Worm (Caenorhabditis elegans) whole organism, early embryonic: ENCODE measurements around the gene col-132.

Experiments used
- B0310.2 ChIP-seq: sonication (generic microtip); optimal IDR thresholded peaks from 2 replicates; lab custom pipeline; 2016; ENCODE audit warnings: mild to moderate bottlenecking, missing genetic modification characterization, missing compliant biosample characterization
- F13C5.2 ChIP-seq: sonication (generic microtip); optimal IDR thresholded peaks from 2 replicates; lab custom pipeline; 2017; ENCODE audit warnings: mild to moderate bottlenecking, missing genetic modification characterization, inconsistent platforms, missing compliant biosample characterization
- aly-1 ChIP-seq: sonication (generic microtip); optimal IDR thresholded peaks from 2 replicates; lab custom pipeline; 2016; ENCODE audit warnings: missing genetic modification characterization, missing compliant biosample characterization
- ama-1 ChIP-seq: fragments of 150-350 bp; optimal IDR thresholded peaks from 2 replicates; lab custom pipeline; 2014
- ceh-13 ChIP-seq: fragments of 200-800 bp; sonication (Bioruptor generic); optimal IDR thresholded peaks from 2 replicates; lab custom pipeline; 2018; ENCODE audit warnings: mild to moderate bottlenecking, missing genetic modification characterization, missing compliant biosample characterization
- ceh-36 ChIP-seq: sonication (generic microtip); optimal IDR thresholded peaks from 2 replicates; lab custom pipeline; 2016; ENCODE audit warnings: missing genetic modification characterization, inconsistent platforms, missing compliant biosample characterization
- ets-7 ChIP-seq: sonication (generic microtip); optimal IDR thresholded peaks from 2 replicates; lab custom pipeline; 2016; ENCODE audit warnings: missing genotype, missing genetic modification characterization, missing compliant biosample characterization
- flt-1 ChIP-seq: fragments of 200-800 bp; sonication (Bioruptor generic); IDR thresholded peaks from 2 replicates; pipeline ENCODE4 v1.3.6; 2022; ENCODE audit warnings: missing genetic modification characterization, missing compliant biosample characterization
- hmbx-1 ChIP-seq: sonication (generic microtip); optimal IDR thresholded peaks from 2 replicates; lab custom pipeline; 2016; ENCODE audit warnings: mild to moderate bottlenecking, missing genetic modification characterization, missing compliant biosample characterization
- hmg-4 ChIP-seq: fragments of 200-800 bp; sonication (Bioruptor generic); optimal IDR thresholded peaks from 2 replicates; lab custom pipeline; 2018; ENCODE audit warnings: mild to moderate bottlenecking, missing genetic modification characterization, missing compliant biosample characterization
- hnd-1 ChIP-seq: sonication (generic microtip); optimal IDR thresholded peaks from 2 replicates; lab custom pipeline; 2016; ENCODE audit warnings: missing genetic modification characterization, missing compliant biosample characterization
- pes-1 ChIP-seq: fragments of 200-800 bp; sonication (Bioruptor generic); IDR thresholded peaks from 2 replicates; pipeline ENCODE4 v1.3.6; 2022; ENCODE audit warnings: missing genetic modification reagents, missing genetic modification characterization, missing compliant biosample characterization
- scrt-1 ChIP-seq: fragments of 200-800 bp; sonication (Bioruptor generic); IDR thresholded peaks from 2 replicates; pipeline ENCODE4 v1.3.6; 2022; ENCODE audit warnings: missing genetic modification characterization, missing compliant biosample characterization
- sea-1 ChIP-seq: fragments of 200-800 bp; sonication (Bioruptor generic); conservative IDR thresholded peaks from 2 replicates; pipeline ENCODE4 v1.3.6; 2022; ENCODE audit warnings: missing genetic modification characterization, missing compliant biosample characterization
- tbx-11 ChIP-seq: fragments of 200-800 bp; sonication (Bioruptor generic); IDR thresholded peaks from 2 replicates; pipeline ENCODE4 v1.3.6; 2022; ENCODE audit warnings: missing genetic modification characterization, missing compliant biosample characterization
- tbx-37 ChIP-seq: fragments of 200-800 bp; sonication (Bioruptor generic); conservative IDR thresholded peaks from 2 replicates; pipeline ENCODE4 v1.3.6; 2022; ENCODE audit warnings: missing genetic modification reagents, missing genetic modification characterization, missing compliant biosample characterization
- tra-4 ChIP-seq: sonication (generic microtip); optimal IDR thresholded peaks from 2 replicates; lab custom pipeline; 2017; ENCODE audit warnings: missing genetic modification characterization, missing compliant biosample characterization

col-132 gene

DNA sequence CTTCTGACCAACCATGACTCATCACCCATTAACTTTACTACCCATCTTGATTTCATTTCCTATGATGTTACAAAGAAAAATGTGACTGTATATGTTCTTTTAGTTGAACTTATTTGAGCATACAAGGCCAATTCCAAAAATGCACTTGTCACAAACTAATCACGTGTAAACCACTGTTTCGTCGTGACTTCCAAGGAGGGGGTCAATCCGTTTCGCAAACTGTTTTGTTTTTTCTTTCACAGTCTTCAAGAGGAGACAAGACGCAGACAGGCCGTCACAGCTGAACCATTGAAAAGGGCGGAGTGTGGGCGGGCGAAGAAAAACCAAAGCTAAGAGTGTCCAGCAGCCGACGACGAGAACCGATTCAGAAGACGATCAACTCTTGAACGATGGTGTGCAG, 11.7 kb downstream of the col-132 start, which contains the start of gene C39E9.8:
Gene C39E9.8, plus strand, starts transcription at position 328 of the 400 bp plus-strand sequence.
- TF ChIP-seq flt-1 (GFP tag; lab: Robert Waterston, UW) (no peak), pes-1 (GFP tag; lab: Robert Waterston, UW) (no peak), ceh-13 (GFP tag; lab: Kevin White, UChicago) (no peak), hmbx-1 (tag; lab: Kevin White, UChicago) (no peak), ama-1 (lab: Kevin White, UChicago) (no peak), hmg-4 (no peak), sea-1 (GFP tag; lab: Robert Waterston, UW) (no peak), ets-7 (tag; lab: Kevin White, UChicago) (no peak), hnd-1 (no peak), tra-4 (no peak), aly-1 (tag; lab: Kevin White, UChicago) (no peak), ceh-36 (tag; lab: Kevin White, UChicago) (no peak), tbx-37 (no peak), tbx-11 (GFP tag; lab: Robert Waterston, UW) (no peak), F13C5.2 (tag; lab: Kevin White, UChicago) (no peak), scrt-1 (GFP tag; lab: Robert Waterston, UW) (no peak)

- TF ChIP-seq F13C5.2 (tag; lab: Kevin White, UChicago) (no peak), scrt-1 (GFP tag; lab: Robert Waterston, UW) (no peak), tbx-37 (no peak), ama-1 (lab: Kevin White, UChicago) (no peak), hnd-1 (no peak), aly-1 (tag; lab: Kevin White, UChicago) (no peak), tra-4 (no peak), B0310.2 (no peak), pes-1 (GFP tag; lab: Robert Waterston, UW) (no peak), ceh-13 (GFP tag; lab: Kevin White, UChicago) (no peak), flt-1 (GFP tag; lab: Robert Waterston, UW) (no peak), ceh-36 (tag; lab: Kevin White, UChicago) (no peak), sea-1 (GFP tag; lab: Robert Waterston, UW) (no peak), hmg-4 (no peak), hmbx-1 (tag; lab: Kevin White, UChicago) (no peak), ets-7 (tag; lab: Kevin White, UChicago) (no peak), tbx-11 (GFP tag; lab: Robert Waterston, UW) (no peak)
Observed at ce11 chrIV:13078342-13078741, 12.5 kb downstream of the col-132 start.

DNA sequence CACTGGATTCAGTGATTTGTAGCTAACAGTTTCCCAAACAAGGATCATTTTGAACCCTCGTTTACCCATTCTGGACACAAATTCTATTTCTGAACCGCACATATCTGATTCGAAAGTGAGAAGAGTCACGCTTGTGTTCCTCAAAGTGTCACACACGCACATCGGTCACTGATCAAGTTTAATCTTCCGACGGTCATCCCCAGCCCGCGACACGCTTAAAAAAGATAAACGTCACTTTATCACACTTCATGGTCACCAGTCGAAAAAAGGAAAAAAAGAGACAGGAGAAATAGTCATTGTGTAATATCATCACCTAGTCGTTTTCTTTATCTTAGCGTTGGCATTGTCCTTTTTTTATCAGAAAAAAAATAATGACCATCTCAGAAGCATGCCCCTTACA, 13.2 kb downstream of the col-132 start:
- TF ChIP-seq ama-1 (lab: Kevin White, UChicago) (no peak), ets-7 (tag; lab: Kevin White, UChicago) (no peak), hmg-4 (no peak)

ce11 chrIV:13076620-13077019, 14.2 kb downstream of the col-132 start, which contains the start of gene C39E9.7:
C39E9.7 (minus strand) TSS chrIV:13076720.
- no peak for TF ChIP-seq ceh-13 (GFP tag; lab: Kevin White, UChicago)
- TF ChIP-seq aly-1 (tag; lab: Kevin White, UChicago), result no peak
- TF ChIP-seq tra-4, result no peak
- TF ChIP-seq F13C5.2 (tag; lab: Kevin White, UChicago), result no peak
- TF ChIP-seq ama-1 (lab: Kevin White, UChicago), result no peak
- no peak for TF ChIP-seq scrt-1 (GFP tag; lab: Robert Waterston, UW)
- no peak for TF ChIP-seq B0310.2
- no peak for TF ChIP-seq pes-1 (GFP tag; lab: Robert Waterston, UW)
- TF ChIP-seq ets-7 (tag; lab: Kevin White, UChicago), result no peak
- no peak for TF ChIP-seq ceh-36 (tag; lab: Kevin White, UChicago)
- TF ChIP-seq tbx-11 (GFP tag; lab: Robert Waterston, UW), result no peak
- TF ChIP-seq tbx-37, result no peak
- no peak for TF ChIP-seq sea-1 (GFP tag; lab: Robert Waterston, UW)
- TF ChIP-seq hmbx-1 (tag; lab: Kevin White, UChicago), result no peak
- TF ChIP-seq hnd-1, result no peak
- no peak for TF ChIP-seq hmg-4
- TF ChIP-seq flt-1 (GFP tag; lab: Robert Waterston, UW), result no peak

DNA sequence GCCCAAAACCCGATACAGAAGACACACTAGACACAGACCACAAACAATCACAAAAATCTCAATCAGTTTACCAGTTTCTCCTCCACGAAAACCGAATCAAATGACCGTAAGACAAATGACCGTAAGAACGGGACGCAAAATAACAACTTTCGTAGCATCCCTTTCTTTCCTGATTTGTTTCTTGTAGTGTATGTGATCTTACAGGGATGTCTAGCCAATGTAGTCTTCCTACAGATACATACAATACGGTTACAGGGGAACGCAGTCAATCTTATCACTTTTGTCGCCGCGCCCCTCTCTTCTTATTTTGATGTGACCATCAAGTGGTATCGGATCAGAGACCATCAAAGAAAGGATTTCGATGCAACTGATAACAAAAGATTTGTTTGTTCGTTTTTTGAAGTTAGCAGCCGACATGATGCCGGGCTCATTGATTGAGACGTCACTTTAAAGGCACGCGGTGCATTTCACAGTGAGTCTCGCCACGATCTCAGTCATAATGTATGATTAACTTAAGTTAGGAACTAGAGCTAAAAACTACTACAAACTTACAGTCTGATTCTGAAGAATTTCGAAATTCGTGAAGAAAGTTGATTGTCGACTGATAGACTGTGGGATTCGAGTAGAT, 15.1 kb downstream of the col-132 start:
- TF ChIP-seq sea-1 (GFP tag; lab: Robert Waterston, UW), result no peak
- no peak for TF ChIP-seq F13C5.2 (tag; lab: Kevin White, UChicago)
- TF ChIP-seq scrt-1 (GFP tag; lab: Robert Waterston, UW), result no peak
- no peak for TF ChIP-seq tbx-11 (GFP tag; lab: Robert Waterston, UW)
- TF ChIP-seq ceh-13 (GFP tag; lab: Kevin White, UChicago), result no peak
- TF ChIP-seq hmg-4, result no peak
- TF ChIP-seq tra-4, result no peak
- no peak for TF ChIP-seq aly-1 (tag; lab: Kevin White, UChicago)
- TF ChIP-seq ceh-36 (tag; lab: Kevin White, UChicago), result no peak
- TF ChIP-seq hmbx-1 (tag; lab: Kevin White, UChicago), result no peak
- no peak for TF ChIP-seq ama-1 (lab: Kevin White, UChicago)
- TF ChIP-seq ets-7 (tag; lab: Kevin White, UChicago), result no peak
- no peak for TF ChIP-seq B0310.2
- no peak for TF ChIP-seq pes-1 (GFP tag; lab: Robert Waterston, UW)
- no peak for TF ChIP-seq tbx-37
- no peak for TF ChIP-seq flt-1 (GFP tag; lab: Robert Waterston, UW)
- no peak for TF ChIP-seq hnd-1

DNA sequence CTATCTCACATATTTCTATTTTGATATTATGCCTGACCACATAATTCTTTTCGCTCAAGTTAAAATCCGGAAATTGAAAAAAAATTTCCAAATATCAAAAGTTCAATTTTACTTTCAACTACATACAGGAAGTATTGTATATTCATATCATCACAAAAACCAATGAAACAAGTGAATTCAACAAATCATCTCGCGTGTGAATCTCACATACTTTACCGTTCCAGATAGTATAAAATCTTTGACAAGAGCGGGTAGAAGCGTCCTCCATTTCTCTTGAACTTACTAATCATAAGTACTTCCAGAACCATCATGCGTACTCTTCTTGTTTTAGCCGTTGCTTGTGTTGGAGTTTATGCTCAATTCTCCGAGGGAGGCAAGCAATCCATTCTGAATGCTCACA, 19.4 kb downstream of the col-132 start, which contains the start of gene scl-8:
Gene scl-8, plus strand, starts transcription at position 301 of the 400 bp plus-strand sequence.
- TF ChIP-seq aly-1 (tag; lab: Kevin White, UChicago) (no peak), B0310.2 (no peak), F13C5.2 (tag; lab: Kevin White, UChicago) (no peak), hmbx-1 (tag; lab: Kevin White, UChicago) (no peak), ceh-36 (tag; lab: Kevin White, UChicago) (no peak), ets-7 (tag; lab: Kevin White, UChicago) (no peak), tbx-11 (GFP tag; lab: Robert Waterston, UW) (no peak), tra-4 (no peak), hnd-1 (no peak)

ce11 chrIV:13070142-13070541, 20.7 kb downstream of the col-132 start, which contains the start of gene scl-7:
scl-7 (plus strand) TSS chrIV:13070442.
- TF ChIP-seq ets-7 (tag; lab: Kevin White, UChicago), result no peak
- no peak for TF ChIP-seq ceh-13 (GFP tag; lab: Kevin White, UChicago)
- TF ChIP-seq F13C5.2 (tag; lab: Kevin White, UChicago), result no peak
- TF ChIP-seq aly-1 (tag; lab: Kevin White, UChicago), result no peak
- TF ChIP-seq hnd-1, result no peak
- TF ChIP-seq hmg-4, result no peak
- TF ChIP-seq B0310.2, result no peak
- no peak for TF ChIP-seq ama-1 (lab: Kevin White, UChicago)
- TF ChIP-seq sea-1 (GFP tag; lab: Robert Waterston, UW), result no peak
- no peak for TF ChIP-seq tbx-37
- TF ChIP-seq flt-1 (GFP tag; lab: Robert Waterston, UW), result no peak
